Fruit fly (Drosophila melanogaster) whole organism, wandering third instar larva: Measurements from ENCODE around the gene CG10702.

Experiments
- CG32264 ChIP-seq: fragments of 200-800 bp; sonication (Bioruptor generic); optimal IDR thresholded peaks from 2 replicates; lab custom pipeline; 2016; ENCODE audit warnings: missing biosample characterization, missing genetic modification characterization
- Myc ChIP-seq: fragments of >200 bp; optimal IDR thresholded peaks from 2 replicates; lab custom pipeline; 2017
- Vsx2 ChIP-seq: fragments of 200-300, 225-300 bp; sonication (Bioruptor generic); optimal IDR thresholded peaks from 2 replicates; lab custom pipeline; 2018; ENCODE audit warnings: missing biosample characterization, missing genetic modification characterization; ENCODE audit not compliant: partially characterized antibody
- dl ChIP-seq, 2 experiments: fragments of 175-275, 200-275 bp in 1 of 2; fragments of 200-275 bp in 1 of 2; sonication (Bioruptor generic); optimal IDR thresholded peaks; lab custom pipeline; 2018; ENCODE audit warnings: mild to moderate bottlenecking in 2 of 2, missing biosample characterization in 2 of 2, missing genetic modification characterization in 2 of 2, moderate library complexity in 2 of 2; ENCODE audit not compliant: partially characterized antibody in 2 of 2, insufficient read depth in 1 of 2
- jim ChIP-seq: fragments of 175-275, 200-325 bp; sonication (Bioruptor generic); optimal IDR thresholded peaks from 2 replicates; lab custom pipeline; 2016; ENCODE audit warnings: missing biosample characterization, mild to moderate bottlenecking, missing genetic modification characterization
- pan ChIP-seq: fragments of >200 bp; optimal IDR thresholded peaks from 2 replicates; lab custom pipeline; 2017
- usp ChIP-seq: fragments of >200 bp; optimal IDR thresholded peaks from 2 replicates; lab custom pipeline; 2017; ENCODE audit warnings: missing biosample characterization, missing genetic modification characterization

The CG10702 gene

DNA sequence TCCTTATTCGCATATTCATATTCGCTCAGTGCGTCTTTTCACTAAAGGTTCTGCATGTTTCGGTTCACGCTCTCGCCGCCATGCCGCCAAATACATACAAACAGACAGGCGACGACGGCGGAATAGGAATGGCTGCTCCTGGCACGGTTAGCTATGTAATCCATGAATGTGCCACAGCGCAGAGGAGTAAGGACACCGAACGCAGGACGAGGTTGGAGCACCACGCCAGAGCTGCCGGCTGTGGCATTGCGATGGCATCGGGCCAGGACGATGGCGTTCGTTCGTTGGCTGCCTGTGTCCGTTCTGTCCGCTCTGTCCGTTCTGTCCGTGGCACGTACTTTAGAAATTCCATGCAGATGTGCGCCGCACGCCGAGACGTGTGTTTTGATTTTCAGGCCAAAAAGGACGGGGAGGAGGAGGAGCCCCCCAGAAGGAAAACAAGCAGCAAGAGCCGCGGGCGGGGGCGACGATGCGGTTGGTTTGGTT is 54.7 kb downstream of the CG10702 start:
- TF ChIP-seq pan (lab: Kevin White, UChicago) = no peak
- TF ChIP-seq dl (GFP tag; optimal IDR thresholded peaks at IDR 0.05; lab: Kevin White, UChicago; ENCODE audit: insufficient read depth in 1 of 2, partially characterized antibody in 2 of 2) = no peak
- no peak for TF ChIP-seq usp (GFP tag; lab: Kevin White, UChicago)
- no peak for TF ChIP-seq Myc
- no peak for TF ChIP-seq jim (GFP tag; lab: Kevin White, UChicago)
- no peak for TF ChIP-seq CG32264 (GFP tag; lab: Kevin White, UChicago)
- peak; percentile 13 for TF ChIP-seq Vsx2 (GFP tag; lab: Kevin White, UChicago)
